Worm (Caenorhabditis elegans) whole organism, L4/young adult: ENCODE measurements around the gene C27A7.9.
"Not testable (repeated sequence)": the region's sequence is repeated elsewhere in the genome, so short reads cannot be mapped to it uniquely, and the experiment has no call there.

Source experiments
- W03F9.2 ChIP-seq: fragments of 150-350 bp; optimal IDR thresholded peaks from 2 replicates; lab custom pipeline; 2014; ENCODE audit warnings: missing biosample characterization, missing genetic modification characterization
- dao-5 ChIP-seq: sonication (generic microtip); optimal IDR thresholded peaks from 2 replicates; lab custom pipeline; 2016; ENCODE audit warnings: missing genotype, missing genetic modification characterization, moderate library complexity, missing compliant biosample characterization
- him-1 ChIP-seq: sonication (generic microtip); optimal IDR thresholded peaks from 2 replicates; lab custom pipeline; 2016; ENCODE audit warnings: missing genotype, missing genetic modification reagents, missing genetic modification characterization, missing compliant biosample characterization

C27A7.9 gene

ce11 chrV:12131157-12131556 is 23.3 kb downstream of the C27A7.9 start, which contains the start of gene enpp-1:
Gene enpp-1, plus strand, starts transcription at chrV:12131457.
- not testable (repeated sequence) for TF ChIP-seq dao-5 (tag; lab: Kevin White, UChicago); him-1; W03F9.2 (tag; lab: Kevin White, UChicago)

- not testable (repeated sequence) for TF ChIP-seq dao-5 (tag; lab: Kevin White, UChicago); W03F9.2 (tag; lab: Kevin White, UChicago); him-1
These were observed 23.8 kb downstream of the C27A7.9 start, which contains the start of gene C27A7.6 for ce11 chrV:12130688-12131087. Gene C27A7.6, minus strand, starts transcription at chrV:12130788.

- TF ChIP-seq W03F9.2 (tag; lab: Kevin White, UChicago) (no peak), him-1 (no peak), dao-5 (tag; lab: Kevin White, UChicago) (no peak)
These were observed 33.2 kb downstream of the C27A7.9 start, which contains the start of gene C13C4.6 for ce11 chrV:12121274-12121673. Gene C13C4.6, plus strand, starts transcription at chrV:12121574.

- TF ChIP-seq dao-5 (tag; lab: Kevin White, UChicago) (no peak), W03F9.2 (tag; lab: Kevin White, UChicago) (no peak), him-1 (no peak)
These were observed 34.1 kb downstream of the C27A7.9 start, which contains the start of gene C13C4.7 for ce11 chrV:12120381-12120780. Gene C13C4.7, minus strand, starts transcription at chrV:12120481.

ce11 chrV:12117567-12118053 is 36.8 kb downstream of the C27A7.9 start, which contains the start of gene C13C4.8:
Gene C13C4.8, plus strand, starts transcription at chrV:12118003.
- TF ChIP-seq W03F9.2 (tag; lab: Kevin White, UChicago), result no peak
- no peak for TF ChIP-seq dao-5 (tag; lab: Kevin White, UChicago)
- no peak for TF ChIP-seq him-1

- TF ChIP-seq him-1, result no peak
- no peak for TF ChIP-seq dao-5 (tag; lab: Kevin White, UChicago)
These were observed 39.3 kb downstream of the C27A7.9 start for ce11 chrV:12115150-12115549.

- TF ChIP-seq him-1 (no peak), W03F9.2 (tag; lab: Kevin White, UChicago) (no peak), dao-5 (tag; lab: Kevin White, UChicago) (no peak)
These were observed 39.8 kb downstream of the C27A7.9 start, which contains the start of gene spin-1 for ce11 chrV:12114693-12115092. Gene spin-1, plus strand, starts transcription at chrV:12114993.

ce11 chrV:12113726-12114125 is 40.7 kb downstream of the C27A7.9 start:
- TF ChIP-seq W03F9.2 (tag; lab: Kevin White, UChicago) (no peak), dao-5 (tag; lab: Kevin White, UChicago) (no peak), him-1 (no peak)

- TF ChIP-seq W03F9.2 (tag; lab: Kevin White, UChicago) (no peak), dao-5 (tag; lab: Kevin White, UChicago) (no peak), him-1 (no peak)
These were observed 43.0 kb downstream of the C27A7.9 start, which contains the start of gene lhpp-1 for ce11 chrV:12111452-12111851. Gene lhpp-1, minus strand, starts transcription at chrV:12111805.

- TF ChIP-seq W03F9.2 (tag; lab: Kevin White, UChicago) (no peak), dao-5 (tag; lab: Kevin White, UChicago) (no peak), him-1 (no peak)
These were observed 47.6 kb downstream of the C27A7.9 start, which contains the start of gene nhr-136 for ce11 chrV:12106841-12107240. Gene nhr-136, plus strand, starts transcription at chrV:12107141.
